Worm (Caenorhabditis elegans) whole organism, L3 larva: ENCODE data around the gene ttr-11.

Experiments
- R02D3.7 ChIP-seq: fragments of 150-350 bp; optimal IDR thresholded peaks from 2 replicates; lab custom pipeline; 2014; ENCODE audit warnings: missing biosample characterization, missing genetic modification characterization
- ZK546.5 ChIP-seq: sonication (generic microtip); optimal IDR thresholded peaks from 2 replicates; lab custom pipeline; 2017; ENCODE audit warnings: missing biosample characterization, missing genetic modification characterization
- aly-2 ChIP-seq: fragments of 150-350 bp; optimal IDR thresholded peaks from 2 replicates; lab custom pipeline; 2014; ENCODE audit warnings: missing biosample characterization, missing genetic modification characterization
- ama-1 ChIP-seq: fragments of 150-350 bp; optimal IDR thresholded peaks from 2 replicates; lab custom pipeline; 2018
- ceh-16 ChIP-seq: sonication (generic microtip); optimal IDR thresholded peaks from 2 replicates; lab custom pipeline; 2017; ENCODE audit warnings: missing biosample characterization, missing genetic modification characterization
- ceh-28 ChIP-seq: fragments of 150-350 bp; optimal IDR thresholded peaks from 2 replicates; lab custom pipeline; 2014; ENCODE audit warnings: missing biosample characterization, missing genetic modification reagents, missing genetic modification characterization
- ceh-82 ChIP-seq: fragments of 150-350 bp; optimal IDR thresholded peaks from 2 replicates; lab custom pipeline; 2014; ENCODE audit warnings: missing biosample characterization, missing genetic modification characterization
- ceh-9 ChIP-seq: sonication (generic microtip); optimal IDR thresholded peaks from 2 replicates; lab custom pipeline; 2018; ENCODE audit warnings: missing biosample characterization, missing genetic modification characterization
- daf-12 ChIP-seq: fragments of 150-350 bp; optimal IDR thresholded peaks from 2 replicates; lab custom pipeline; 2014; ENCODE audit warnings: missing biosample characterization, missing genetic modification reagents, missing genetic modification characterization
- egl-27 ChIP-seq: sonication (generic microtip); optimal IDR thresholded peaks from 4 replicates; lab custom pipeline; 2017; ENCODE audit warnings: missing biosample characterization, missing genetic modification reagents, missing genetic modification characterization
- elt-2 ChIP-seq: sonication (generic microtip); optimal IDR thresholded peaks from 2 replicates; lab custom pipeline; 2016; ENCODE audit warnings: missing genetic modification reagents, mild to moderate bottlenecking, missing genetic modification characterization, missing compliant biosample characterization
- elt-3 ChIP-seq, 3 experiments: fragments of 150-350 bp in 1 of 3; sonication (generic microtip) in 2 of 3; optimal IDR thresholded peaks; 2 replicates in 2 of 3; 4 replicates in 1 of 3; lab custom pipeline; 2014 to 2017; ENCODE audit warnings: missing biosample characterization in 3 of 3, missing genetic modification characterization in 3 of 3
- fkh-2 ChIP-seq: fragments of 150-350 bp; optimal IDR thresholded peaks from 2 replicates; lab custom pipeline; 2014; ENCODE audit warnings: missing biosample characterization, missing genetic modification reagents, missing genetic modification characterization
- fos-1 ChIP-seq: fragments of 150-350 bp; optimal IDR thresholded peaks from 2 replicates; lab custom pipeline; 2014; ENCODE audit warnings: missing biosample characterization, missing genetic modification characterization
- hmg-11 ChIP-seq: sonication (generic microtip); optimal IDR thresholded peaks from 2 replicates; lab custom pipeline; 2016; ENCODE audit warnings: missing genetic modification characterization, missing compliant biosample characterization
- jun-1 ChIP-seq: fragments of 150-350 bp; optimal IDR thresholded peaks from 2 replicates; lab custom pipeline; 2014; ENCODE audit warnings: missing biosample characterization, missing genetic modification reagents, missing genetic modification characterization
- lin-15B ChIP-seq: fragments of 150-350 bp; optimal IDR thresholded peaks from 2 replicates; lab custom pipeline; 2014; ENCODE audit warnings: missing biosample characterization, missing genetic modification characterization
- lin-39 ChIP-seq: fragments of 150-350 bp; optimal IDR thresholded peaks from 2 replicates; lab custom pipeline; 2018; ENCODE audit warnings: missing biosample characterization, missing genetic modification reagents, missing genetic modification characterization
- mdl-1 ChIP-seq: fragments of 150-350 bp; optimal IDR thresholded peaks from 2 replicates; lab custom pipeline; 2014; ENCODE audit warnings: missing biosample characterization, missing genetic modification characterization
- mml-1 ChIP-seq: fragments of 150-350 bp; sonication (generic microtip); optimal IDR thresholded peaks from 3 replicates; lab custom pipeline; 2014; ENCODE audit warnings: missing biosample characterization, missing genetic modification characterization
- nhr-11 ChIP-seq: fragments of 150-350 bp; optimal IDR thresholded peaks from 2 replicates; lab custom pipeline; 2014; ENCODE audit warnings: missing biosample characterization, missing genetic modification characterization
- nhr-12 ChIP-seq: fragments of 150-350 bp; optimal IDR thresholded peaks from 2 replicates; lab custom pipeline; 2014; ENCODE audit warnings: missing biosample characterization, missing genetic modification characterization
- nhr-23 ChIP-seq: fragments of 150-350 bp; optimal IDR thresholded peaks from 2 replicates; lab custom pipeline; 2014; ENCODE audit warnings: missing biosample characterization, missing genetic modification reagents, missing genetic modification characterization
- nhr-237 ChIP-seq: fragments of 150-350 bp; optimal IDR thresholded peaks from 2 replicates; lab custom pipeline; 2014; ENCODE audit warnings: missing biosample characterization, missing genetic modification characterization
- nhr-25 ChIP-seq: sonication (generic microtip); optimal IDR thresholded peaks from 2 replicates; lab custom pipeline; 2017; ENCODE audit warnings: missing biosample characterization, missing genetic modification characterization
- nhr-28 ChIP-seq: fragments of 150-350 bp; optimal IDR thresholded peaks from 2 replicates; lab custom pipeline; 2014; ENCODE audit warnings: missing biosample characterization, missing genetic modification characterization
- nhr-67 ChIP-seq: fragments of 150-350 bp; optimal IDR thresholded peaks from 2 replicates; lab custom pipeline; 2014; ENCODE audit warnings: missing biosample characterization, missing genetic modification characterization
- nhr-76 ChIP-seq: fragments of 150-350 bp; sonication (generic microtip); optimal IDR thresholded peaks from 5 replicates; lab custom pipeline; 2014; ENCODE audit warnings: missing biosample characterization, missing genetic modification characterization
- nhr-77 ChIP-seq: fragments of 150-350 bp; optimal IDR thresholded peaks from 2 replicates; lab custom pipeline; 2014; ENCODE audit warnings: missing biosample characterization, missing genetic modification characterization
- pha-4 ChIP-seq: fragments of 150-350 bp; optimal IDR thresholded peaks from 2 replicates; lab custom pipeline; 2014; ENCODE audit warnings: missing biosample characterization, missing genetic modification reagents, missing genetic modification characterization
- pqm-1 ChIP-seq: fragments of 150-350 bp; optimal IDR thresholded peaks from 2 replicates; lab custom pipeline; 2017; ENCODE audit warnings: missing biosample characterization, missing genetic modification characterization, inconsistent platforms
- sea-2 ChIP-seq: fragments of 150-350 bp; sonication (generic microtip); optimal IDR thresholded peaks from 4 replicates; lab custom pipeline; 2014; ENCODE audit warnings: missing biosample characterization, missing genetic modification reagents, missing genetic modification characterization
- snpc-4 ChIP-seq: fragments of 150-350 bp; optimal IDR thresholded peaks from 2 replicates; lab custom pipeline; 2014; ENCODE audit warnings: missing biosample characterization, missing genetic modification characterization
- tbx-2 ChIP-seq: sonication (generic microtip); optimal IDR thresholded peaks from 2 replicates; lab custom pipeline; 2016; ENCODE audit warnings: mild to moderate bottlenecking, missing genetic modification characterization, missing compliant biosample characterization
- unc-39 ChIP-seq: sonication (generic microtip); optimal IDR thresholded peaks from 4 replicates; lab custom pipeline; 2017; ENCODE audit warnings: missing biosample characterization, missing genetic modification characterization
- unc-62 ChIP-seq: fragments of 150-350 bp; sonication (generic microtip); optimal IDR thresholded peaks from 4 replicates; lab custom pipeline; 2014; ENCODE audit warnings: missing biosample characterization, missing genetic modification reagents, missing genetic modification characterization
- zag-1 ChIP-seq: fragments of 150-350 bp; optimal IDR thresholded peaks from 2 replicates; lab custom pipeline; 2014; ENCODE audit warnings: missing biosample characterization, missing genetic modification characterization
- ztf-4 ChIP-seq: fragments of 150-350 bp; optimal IDR thresholded peaks from 2 replicates; lab custom pipeline; 2014; ENCODE audit warnings: missing biosample characterization, missing genetic modification characterization

Gene ttr-11

ce11 chrV:20626043-20626761 is 23.1 kb downstream of the ttr-11 start, which contains the start of the genes F46B3.9 and srz-18:
Gene F46B3.9, minus strand, starts transcription at chrV:20626143.
Gene srz-18, plus strand, starts transcription at chrV:20626711.
- no peak for TF ChIP-seq ztf-4
- no peak for TF ChIP-seq unc-62 (GFP tag; lab: Kevin White, UChicago)
- TF ChIP-seq nhr-237 (tag; lab: Kevin White, UChicago), result no peak
- TF ChIP-seq elt-3 (tag; optimal IDR thresholded peaks at IDR 0.05; lab: Kevin White, UChicago), result no peak
- TF ChIP-seq nhr-25 (tag; lab: Kevin White, UChicago), result no peak
- TF ChIP-seq nhr-23 (tag; lab: Kevin White, UChicago), result no peak
- TF ChIP-seq nhr-76, result no peak
- no peak for TF ChIP-seq jun-1
- TF ChIP-seq ZK546.5, result no peak
- no peak for TF ChIP-seq mml-1 (tag; lab: Kevin White, UChicago)
- TF ChIP-seq lin-15B (tag; lab: Kevin White, UChicago), result no peak
- no peak for TF ChIP-seq pha-4 (tag; lab: Kevin White, UChicago)
- TF ChIP-seq sea-2 (GFP tag; lab: Kevin White, UChicago), result no peak
- no peak for TF ChIP-seq mdl-1 (tag; lab: Kevin White, UChicago)
- TF ChIP-seq, all 47 proteins: peak for 0

- TF ChIP-seq aly-2 (tag; lab: Kevin White, UChicago), result no peak
- TF ChIP-seq unc-62 (GFP tag; lab: Kevin White, UChicago), result no peak
- TF ChIP-seq unc-39 (tag; lab: Kevin White, UChicago), result no peak
- no peak for TF ChIP-seq zag-1 (tag; lab: Kevin White, UChicago)
- TF ChIP-seq ceh-16 (tag; lab: Kevin White, UChicago), result no peak
- no peak for TF ChIP-seq pha-4 (tag; lab: Kevin White, UChicago)
- TF ChIP-seq nhr-25 (tag; lab: Kevin White, UChicago), result no peak
- no peak for TF ChIP-seq nhr-76
- no peak for TF ChIP-seq fos-1
- TF ChIP-seq elt-3 (tag; optimal IDR thresholded peaks at IDR 0.05; lab: Kevin White, UChicago), result no peak
- no peak for TF ChIP-seq ceh-28 (tag; lab: Kevin White, UChicago)
- TF ChIP-seq ZK546.5, result no peak
- TF ChIP-seq pqm-1, result no peak
- no peak for TF ChIP-seq nhr-28 (tag; lab: Kevin White, UChicago)
- no peak for TF ChIP-seq fkh-2 (tag; lab: Kevin White, UChicago)
- no peak for TF ChIP-seq ceh-82
- TF ChIP-seq nhr-77, result no peak
- TF ChIP-seq, all 47 proteins: peak for 0
Observed at ce11 chrV:20631255-20631654, 28.1 kb downstream of the ttr-11 start, which contains the start of gene F46B3.14. Gene F46B3.14, minus strand, starts transcription at chrV:20631355.

ce11 chrV:20633619-20634018 is 30.5 kb downstream of the ttr-11 start, which contains the start of gene F46B3.15:
Gene F46B3.15, minus strand, starts transcription at chrV:20633719.
- TF ChIP-seq jun-1 (no peak), nhr-12 (no peak), ceh-9 (no peak), snpc-4 (tag; lab: Kevin White, UChicago) (no peak), fkh-2 (tag; lab: Kevin White, UChicago) (no peak), elt-3 (tag; optimal IDR thresholded peaks at IDR 0.05; lab: Kevin White, UChicago) (no peak), fos-1 (no peak), nhr-23 (tag; lab: Kevin White, UChicago) (no peak), nhr-25 (tag; lab: Kevin White, UChicago) (no peak)

ce11 chrV:20634330-20634729 is 31.2 kb downstream of the ttr-11 start, which contains the start of gene F46B3.16:
Gene F46B3.16, plus strand, starts transcription at chrV:20634630.
- TF ChIP-seq lin-15B (tag; lab: Kevin White, UChicago) (no peak), elt-2 (no peak), tbx-2 (tag; lab: Kevin White, UChicago) (no peak), daf-12 (tag; lab: Kevin White, UChicago) (no peak), pha-4 (tag; lab: Kevin White, UChicago) (no peak), lin-39 (tag; lab: Kevin White, UChicago) (no peak), hmg-11 (tag; lab: Kevin White, UChicago) (no peak), zag-1 (tag; lab: Kevin White, UChicago) (no peak), nhr-23 (tag; lab: Kevin White, UChicago) (no peak), nhr-237 (tag; lab: Kevin White, UChicago) (no peak), egl-27 (no peak), pqm-1 (no peak), nhr-67 (tag; lab: Kevin White, UChicago) (no peak), nhr-11 (tag; lab: Kevin White, UChicago) (no peak), R02D3.7 (tag; lab: Kevin White, UChicago) (no peak), ama-1 (lab: Kevin White, UChicago) (no peak), snpc-4 (tag; lab: Kevin White, UChicago) (no peak), nhr-77 (no peak), ceh-82 (no peak)
